Worm (Caenorhabditis elegans): ENCODE measurements around the gene acdh-12.

The acdh-12 gene

ce11 chrII:7148099-7148498 lies 47.3 kb downstream of the acdh-12 start, which contains the start of gene T07F8.1:
Gene T07F8.1, plus strand, starts transcription at chrII:7148399.
- TF ChIP-seq dao-5 (tag; optimal IDR thresholded peaks at IDR 0.05) (no peak), W03F9.2 (tag; optimal IDR thresholded peaks at IDR 0.05) (no peak), him-1 (tag; optimal IDR thresholded peaks at IDR 0.05) (no peak)

ce11 chrII:7147550-7147949 lies 47.9 kb downstream of the acdh-12 start:
- TF ChIP-seq W03F9.2 (tag; optimal IDR thresholded peaks at IDR 0.05) (peak; percentile 56), him-1 (tag; optimal IDR thresholded peaks at IDR 0.05) (no peak)

ce11 chrII:7146240-7146639 lies 49.2 kb downstream of the acdh-12 start:
- TF ChIP-seq dao-5 (tag; optimal IDR thresholded peaks at IDR 0.05) (no peak), W03F9.2 (tag; optimal IDR thresholded peaks at IDR 0.05) (no peak), him-1 (tag; optimal IDR thresholded peaks at IDR 0.05) (no peak)

- TF ChIP-seq him-1 (tag; optimal IDR thresholded peaks at IDR 0.05): no peak
- no peak for TF ChIP-seq W03F9.2 (tag; optimal IDR thresholded peaks at IDR 0.05)
- TF ChIP-seq dao-5 (tag; optimal IDR thresholded peaks at IDR 0.05): no peak
Measured at ce11 chrII:7144307-7144706, 51.1 kb downstream of the acdh-12 start, which contains the start of gene npr-31. Gene npr-31, plus strand, starts transcription at chrII:7144607.
